Fruit fly (Drosophila melanogaster): ENCODE measurements around the gene Pvf2.

dm6 chr2L:7023614-7024259 is 60.7 kb downstream of the Pvf2 start, which contains the start of gene Gart:
- TF ChIP-seq fru (GFP tag; optimal IDR thresholded peaks at IDR 0.05) (peak; percentile 91), lola (GFP tag; optimal IDR thresholded peaks at IDR 0.05) (no peak), Rel (GFP tag; optimal IDR thresholded peaks at IDR 0.05) (no peak), Rel (tag; optimal IDR thresholded peaks at IDR 0.05) (peak; percentile 39), brk (GFP tag; optimal IDR thresholded peaks at IDR 0.05) (peak; percentile 43), sage (GFP tag; optimal IDR thresholded peaks at IDR 0.05) (peak; percentile 85), Abd-B (GFP tag; optimal IDR thresholded peaks at IDR 0.05) (no peak), ey (GFP tag; optimal IDR thresholded peaks at IDR 0.05) (peak; percentile 92)

Measured in whole organism, wandering third instar larva.